Worm (Caenorhabditis elegans) whole organism, late embryonic: ENCODE measurements around the gene spin-2.

Source experiments
- C38D4.7 ChIP-seq: fragments of 200-800 bp; sonication (Bioruptor generic); optimal IDR thresholded peaks from 2 replicates; lab custom pipeline; 2018; ENCODE audit warnings: mild to moderate bottlenecking, missing genetic modification characterization, moderate library complexity, missing compliant biosample characterization
- Y22D7AL.16 ChIP-seq: sonication (generic microtip); optimal IDR thresholded peaks from 2 replicates; lab custom pipeline; 2016; ENCODE audit warnings: missing genetic modification characterization, missing compliant biosample characterization
- ceh-14 ChIP-seq: sonication (generic microtip); optimal IDR thresholded peaks from 2 replicates; lab custom pipeline; 2016; ENCODE audit warnings: missing genotype, missing genetic modification characterization, missing compliant biosample characterization
- ceh-18 ChIP-seq: sonication (generic microtip); optimal IDR thresholded peaks from 2 replicates; lab custom pipeline; 2016; ENCODE audit warnings: missing genetic modification characterization, missing compliant biosample characterization
- ceh-34 ChIP-seq: sonication (generic microtip); optimal IDR thresholded peaks from 2 replicates; lab custom pipeline; 2016; ENCODE audit warnings: mild to moderate bottlenecking, missing genetic modification characterization, missing compliant biosample characterization
- ceh-45 ChIP-seq: fragments of 200-800 bp; sonication (Bioruptor generic); IDR thresholded peaks from 2 replicates; pipeline ENCODE4 v1.3.6; 2022; ENCODE audit warnings: missing genetic modification reagents, missing genetic modification characterization, missing compliant biosample characterization
- ceh-9 ChIP-seq: sonication (generic microtip); optimal IDR thresholded peaks from 2 replicates; lab custom pipeline; 2016; ENCODE audit warnings: mild to moderate bottlenecking, missing genetic modification characterization, inconsistent platforms, missing compliant biosample characterization
- dmd-4 ChIP-seq: sonication (generic microtip); optimal IDR thresholded peaks from 2 replicates; lab custom pipeline; 2016; ENCODE audit warnings: borderline replicate concordance, missing genetic modification characterization, missing compliant biosample characterization
- dve-1 ChIP-seq: sonication (generic microtip); optimal IDR thresholded peaks from 2 replicates; lab custom pipeline; 2017; ENCODE audit warnings: antibody characterized with exemption, mild to moderate bottlenecking, missing genetic modification characterization, missing compliant biosample characterization
- fax-1 ChIP-seq: sonication (generic microtip); optimal IDR thresholded peaks from 2 replicates; lab custom pipeline; 2016; ENCODE audit warnings: missing genotype, missing genetic modification characterization, missing compliant biosample characterization
- fkh-10 ChIP-seq: fragments of 150-350 bp; optimal IDR thresholded peaks from 2 replicates; lab custom pipeline; 2014; ENCODE audit warnings: missing biosample characterization, missing genetic modification reagents, missing genetic modification characterization
- hlh-15 ChIP-seq: sonication (generic microtip); optimal IDR thresholded peaks from 2 replicates; lab custom pipeline; 2016; ENCODE audit warnings: missing genetic modification characterization, missing compliant biosample characterization
- hlh-8 ChIP-seq: sonication (generic microtip); optimal IDR thresholded peaks from 2 replicates; lab custom pipeline; 2016; ENCODE audit warnings: missing genotype, missing genetic modification characterization, missing compliant biosample characterization
- lim-6 ChIP-seq: sonication (generic microtip); optimal IDR thresholded peaks from 2 replicates; lab custom pipeline; 2016; ENCODE audit warnings: missing genetic modification characterization, missing compliant biosample characterization
- mec-3 ChIP-seq: sonication (generic microtip); optimal IDR thresholded peaks from 2 replicates; lab custom pipeline; 2016; ENCODE audit warnings: borderline replicate concordance, missing genetic modification characterization, missing compliant biosample characterization
- nfya-1 ChIP-seq: sonication (generic microtip); optimal IDR thresholded peaks from 2 replicates; lab custom pipeline; 2017; ENCODE audit warnings: missing genetic modification characterization, mild to moderate bottlenecking, missing compliant biosample characterization, antibody characterized with exemption, moderate library complexity
- npax-4 ChIP-seq: sonication (generic microtip); optimal IDR thresholded peaks from 2 replicates; lab custom pipeline; 2016; ENCODE audit warnings: missing genetic modification characterization, missing compliant biosample characterization
- odd-2 ChIP-seq: sonication (generic microtip); optimal IDR thresholded peaks from 2 replicates; lab custom pipeline; 2017; ENCODE audit warnings: antibody characterized with exemption, mild to moderate bottlenecking, missing genetic modification characterization, missing compliant biosample characterization
- pha-2 ChIP-seq: sonication (generic microtip); optimal IDR thresholded peaks from 2 replicates; lab custom pipeline; 2017; ENCODE audit warnings: mild to moderate bottlenecking, missing genetic modification characterization, missing compliant biosample characterization
- pqm-1 ChIP-seq: sonication (generic microtip); optimal IDR thresholded peaks from 2 replicates; lab custom pipeline; 2016; ENCODE audit warnings: missing genetic modification characterization, missing compliant biosample characterization
- rnt-1 ChIP-seq: sonication (generic microtip); optimal IDR thresholded peaks from 2 replicates; lab custom pipeline; 2016; ENCODE audit warnings: missing genetic modification characterization, missing compliant biosample characterization
- syd-9 ChIP-seq: sonication (generic microtip); optimal IDR thresholded peaks from 2 replicates; lab custom pipeline; 2016; ENCODE audit warnings: mild to moderate bottlenecking, missing genetic modification characterization, moderate library complexity, missing compliant biosample characterization
- unc-42 ChIP-seq: sonication (generic microtip); optimal IDR thresholded peaks from 2 replicates; lab custom pipeline; 2016; ENCODE audit warnings: missing genotype, missing genetic modification characterization, missing compliant biosample characterization
- unc-55 ChIP-seq: sonication (generic microtip); optimal IDR thresholded peaks from 2 replicates; lab custom pipeline; 2017; ENCODE audit warnings: missing biosample characterization, missing genetic modification reagents, missing genetic modification characterization

spin-2 gene

ce11 chrIV:13112982-13113381 lies 26.2 kb downstream of the spin-2 start, which contains the start of gene best-2:
Gene best-2 (minus strand): TSS chrIV:13113082.
- TF ChIP-seq lim-6 (tag; lab: Kevin White, UChicago) (no peak), hlh-8 (tag; lab: Kevin White, UChicago) (no peak), ceh-9 (tag; lab: Kevin White, UChicago) (no peak), dve-1 (tag; lab: Kevin White, UChicago) (no peak), Y22D7AL.16 (tag; lab: Kevin White, UChicago) (no peak), dmd-4 (tag; lab: Kevin White, UChicago) (no peak), ceh-14 (tag; lab: Kevin White, UChicago) (no peak), mec-3 (tag; lab: Kevin White, UChicago) (no peak), unc-42 (tag; lab: Kevin White, UChicago) (no peak), npax-4 (no peak), pqm-1 (tag; lab: Kevin White, UChicago) (no peak), pha-2 (tag; lab: Kevin White, UChicago) (no peak), ceh-34 (tag; lab: Kevin White, UChicago) (no peak)
- TF ChIP-seq, all 69 proteins: peak for 0

- TF ChIP-seq odd-2 (tag; lab: Kevin White, UChicago) = no peak
- TF ChIP-seq, all 69 proteins: peak for 0
Measured at ce11 chrIV:13116679-13117078, 29.9 kb downstream of the spin-2 start.

ce11 chrIV:13118794-13119193 lies 32.0 kb downstream of the spin-2 start, which contains the start of gene unc-30:
Gene unc-30 (plus strand): TSS chrIV:13118977.
- TF ChIP-seq C38D4.7 (GFP tag; lab: Kevin White, UChicago) (no peak), nfya-1 (tag; lab: Kevin White, UChicago) (peak; percentile 3)

- TF ChIP-seq ceh-45 (GFP tag; lab: Robert Waterston, UW) = no peak
- peak; percentile 51 for TF ChIP-seq unc-42 (tag; lab: Kevin White, UChicago)
- no peak for TF ChIP-seq fkh-10 (GFP tag; lab: Kevin White, UChicago)
Measured at ce11 chrIV:13121396-13121795, 34.6 kb downstream of the spin-2 start.

ce11 chrIV:13125999-13126398 lies 39.2 kb downstream of the spin-2 start:
- peak; percentile 14 for TF ChIP-seq ceh-18 (tag; lab: Kevin White, UChicago)
- TF ChIP-seq rnt-1 (tag; lab: Kevin White, UChicago) = peak; percentile 51
- peak; percentile 2 for TF ChIP-seq ceh-34 (tag; lab: Kevin White, UChicago)
- no peak for TF ChIP-seq hlh-15 (tag; lab: Kevin White, UChicago)
- TF ChIP-seq fax-1 (tag; lab: Kevin White, UChicago) = no peak
- no peak for TF ChIP-seq hlh-8 (tag; lab: Kevin White, UChicago)
- TF ChIP-seq syd-9 (tag; lab: Kevin White, UChicago) = no peak
- TF ChIP-seq unc-55 = no peak
- TF ChIP-seq nfya-1 (tag; lab: Kevin White, UChicago) = peak; percentile 7

- no peak for TF ChIP-seq hlh-15 (tag; lab: Kevin White, UChicago)
- peak; percentile 62 for TF ChIP-seq unc-42 (tag; lab: Kevin White, UChicago)
- peak; percentile 8 for TF ChIP-seq fax-1 (tag; lab: Kevin White, UChicago)
Measured at ce11 chrIV:13127720-13128119, 40.9 kb downstream of the spin-2 start.
